Fruit fly (Drosophila melanogaster) whole organism, embryonic: ENCODE results near the gene rost.

Source experiments
- Aef1 ChIP-seq: fragments of 200-800 bp; sonication (Bioruptor generic); IDR thresholded peaks from 3 replicates; pipeline ENCODE4 v1.3.6; 2022; ENCODE audit warnings: missing biosample characterization, missing genetic modification characterization
- Bdp1 ChIP-seq: fragments of 200-800 bp; sonication (Bioruptor generic); optimal IDR thresholded peaks from 3 replicates; lab custom pipeline; 2016; ENCODE audit warnings: missing biosample characterization, missing genetic modification characterization
- CG10147 ChIP-seq: fragments of 200-800 bp; sonication (Bioruptor generic); optimal IDR thresholded peaks from 2 replicates; lab custom pipeline; 2019; ENCODE audit warnings: missing biosample characterization, mild to moderate bottlenecking, missing genetic modification characterization, moderate library complexity
- CG11504 ChIP-seq: fragments of 200-800 bp; sonication (Bioruptor generic); optimal IDR thresholded peaks from 3 replicates; lab custom pipeline; 2019; ENCODE audit warnings: missing biosample characterization, mild to moderate bottlenecking, missing genetic modification characterization, moderate library complexity
- CG11695 ChIP-seq: fragments of 200-800 bp; sonication (Bioruptor generic); IDR thresholded peaks from 3 replicates; pipeline ENCODE4 v1.3.6; 2022; ENCODE audit warnings: missing biosample characterization, missing genetic modification characterization
- CG11723 ChIP-seq: fragments of 200-800 bp; sonication (Bioruptor generic); optimal IDR thresholded peaks from 2 replicates; lab custom pipeline; 2017; ENCODE audit warnings: missing biosample characterization, mild to moderate bottlenecking, missing genetic modification characterization
- CG12155 ChIP-seq: fragments of 200-800 bp; sonication (Bioruptor generic); optimal IDR thresholded peaks from 3 replicates; lab custom pipeline; 2016; ENCODE audit warnings: missing biosample characterization, missing genetic modification characterization
- CG13424 ChIP-seq: fragments of 200-800 bp; sonication (Bioruptor generic); optimal IDR thresholded peaks from 2 replicates; lab custom pipeline; 2019; ENCODE audit warnings: missing biosample characterization, mild to moderate bottlenecking, missing genetic modification characterization, moderate library complexity
- CG13775 ChIP-seq: fragments of 200-800 bp; sonication (Bioruptor generic); optimal IDR thresholded peaks from 3 replicates; lab custom pipeline; 2017; ENCODE audit warnings: missing biosample characterization, mild to moderate bottlenecking, missing genetic modification characterization
- CG15479 ChIP-seq: fragments of 200-800 bp; sonication (Bioruptor generic); optimal IDR thresholded peaks from 3 replicates; lab custom pipeline; 2019; ENCODE audit warnings: missing biosample characterization, mild to moderate bottlenecking, missing genetic modification characterization, moderate library complexity
- CG17568 ChIP-seq: fragments of 200-800 bp; sonication (Bioruptor generic); optimal IDR thresholded peaks from 2 replicates; lab custom pipeline; 2018; ENCODE audit warnings: missing biosample characterization, mild to moderate bottlenecking, missing genetic modification characterization, moderate library complexity
- CG18262 ChIP-seq: fragments of 200-800 bp; optimal IDR thresholded peaks from 3 replicates; lab custom pipeline; 2019; ENCODE audit warnings: missing biosample characterization, mild to moderate bottlenecking, missing genetic modification characterization, moderate library complexity
- CG18599 ChIP-seq: fragments of 200-800 bp; sonication (Bioruptor generic); optimal IDR thresholded peaks from 3 replicates; lab custom pipeline; 2017; ENCODE audit warnings: missing biosample characterization, missing genetic modification characterization, mild to moderate bottlenecking, moderate library complexity, missing genetic modification reagents
- CG2678 ChIP-seq: fragments of 200-800 bp; sonication (Bioruptor generic); optimal IDR thresholded peaks from 3 replicates; lab custom pipeline; 2019; ENCODE audit warnings: missing biosample characterization, mild to moderate bottlenecking, missing genetic modification characterization, moderate library complexity
- CG33557 ChIP-seq: fragments of 200-800 bp; sonication (Bioruptor generic); optimal IDR thresholded peaks from 2 replicates; lab custom pipeline; 2019; ENCODE audit warnings: missing biosample characterization, mild to moderate bottlenecking, missing genetic modification characterization, moderate library complexity
- CG3726 ChIP-seq: fragments of 200-800 bp; sonication (Bioruptor generic); IDR thresholded peaks from 3 replicates; pipeline ENCODE4, ENCODE4 v1.3.6; 2022; ENCODE audit warnings: missing biosample characterization, missing genetic modification characterization
- CG4282 ChIP-seq: fragments of 200-800 bp; sonication (Bioruptor generic); optimal IDR thresholded peaks from 2 replicates; lab custom pipeline; 2016; ENCODE audit warnings: missing biosample characterization, missing genetic modification characterization
- CG4404 ChIP-seq: fragments of 200-800 bp; sonication (Bioruptor generic); IDR thresholded peaks from 2 replicates; pipeline ENCODE4 v1.3.6; 2022; ENCODE audit warnings: missing biosample characterization, missing genetic modification characterization
- CG4820 ChIP-seq: fragments of 200-800 bp; sonication (Bioruptor generic); optimal IDR thresholded peaks from 3 replicates; lab custom pipeline; 2016; ENCODE audit warnings: missing biosample characterization, missing genetic modification characterization
- CG5245 ChIP-seq: fragments of 200-800 bp; sonication (Bioruptor generic); optimal IDR thresholded peaks from 3 replicates; lab custom pipeline; 2016; ENCODE audit warnings: missing biosample characterization, missing genetic modification characterization
- CG7271 ChIP-seq: fragments of 200-800 bp; sonication (Bioruptor generic); optimal IDR thresholded peaks from 2 replicates; lab custom pipeline; 2018; ENCODE audit warnings: missing biosample characterization, mild to moderate bottlenecking, missing genetic modification characterization, moderate library complexity
- CG7963 ChIP-seq: fragments of 200-800 bp; sonication (Bioruptor generic); IDR thresholded peaks from 3 replicates; pipeline ENCODE4 v1.3.6; 2022; ENCODE audit warnings: missing biosample characterization, missing genetic modification characterization; ENCODE audit not compliant: partially characterized antibody
- CG9727 ChIP-seq: fragments of 200-800 bp; sonication (Bioruptor generic); optimal IDR thresholded peaks from 3 replicates; lab custom pipeline; 2017; ENCODE audit warnings: missing biosample characterization, mild to moderate bottlenecking, missing genetic modification characterization
- D ChIP-seq, 2 experiments: fragments of 200-800 bp in 1 of 2; fragments of >200 bp in 1 of 2; sonication (Bioruptor generic) in 1 of 2; optimal IDR thresholded peaks; 2 replicates in 1 of 2; 3 replicates in 1 of 2; lab custom pipeline; 2017; ENCODE audit warnings: mild to moderate bottlenecking in 1 of 2, missing biosample characterization in 1 of 2, missing genetic modification characterization in 1 of 2, missing genetic modification reagents in 1 of 2
- Eip74EF ChIP-seq, 2 experiments: fragments of 200-800 bp in 1 of 2; fragments of >200 bp in 1 of 2; sonication (Bioruptor generic) in 1 of 2; optimal IDR thresholded peaks; 2 replicates each; lab custom pipeline; 2017 to 2019; ENCODE audit warnings: missing biosample characterization in 2 of 2, missing genetic modification characterization in 2 of 2, mild to moderate bottlenecking in 1 of 2, moderate library complexity in 1 of 2
- HLH3B ChIP-seq: fragments of 200-800 bp; sonication (Bioruptor generic); IDR thresholded peaks from 2 replicates; pipeline ENCODE4 v1.3.6; 2022; ENCODE audit warnings: missing biosample characterization, missing genetic modification characterization
- Lhr ChIP-seq: fragments of 200-800 bp; sonication (Bioruptor generic); optimal IDR thresholded peaks from 3 replicates; lab custom pipeline; 2017; ENCODE audit warnings: mild to moderate bottlenecking, missing biosample characterization, missing genetic modification reagents, missing genetic modification characterization
- Mad ChIP-seq: fragments of 200-800 bp; sonication (Bioruptor generic); optimal IDR thresholded peaks from 2 replicates; lab custom pipeline; 2016; ENCODE audit warnings: missing biosample characterization, missing genetic modification characterization
- NC2β ChIP-seq: fragments of 200-800 bp; sonication (Bioruptor generic); optimal IDR thresholded peaks from 2 replicates; lab custom pipeline; 2016; ENCODE audit warnings: missing biosample characterization, missing genetic modification characterization
- Poxn ChIP-seq: fragments of 200-800 bp; sonication (Bioruptor generic); IDR thresholded peaks from 2 replicates; pipeline ENCODE4 v1.3.6; 2022; ENCODE audit warnings: missing biosample characterization, missing genetic modification characterization
- Ptx1 ChIP-seq: fragments of 200-800 bp; sonication (Bioruptor generic); IDR thresholded peaks from 2 replicates; pipeline ENCODE4 v1.3.6; 2022; ENCODE audit warnings: missing biosample characterization, missing genetic modification characterization
- Trl ChIP-seq, 3 experiments: fragments of >200 bp in 2 of 3; fragments of 200-800 bp in 1 of 3; sonication (Bioruptor generic) in 1 of 3; optimal IDR thresholded peaks; 2 replicates in 1 of 3; 3 replicates in 2 of 3; lab custom pipeline; 2016 to 2017; ENCODE audit warnings: missing biosample characterization in 1 of 3, missing genetic modification characterization in 1 of 3
- Vsx1 ChIP-seq: fragments of 200-800 bp; sonication (Bioruptor generic); optimal IDR thresholded peaks from 2 replicates; lab custom pipeline; 2017; ENCODE audit warnings: missing biosample characterization, mild to moderate bottlenecking, missing genetic modification characterization, missing genetic modification reagents
- al ChIP-seq: fragments of 200-800 bp; sonication (Bioruptor generic); IDR thresholded peaks from 2 replicates; pipeline ENCODE4 v1.3.6; 2022; ENCODE audit warnings: missing biosample characterization, missing genetic modification characterization
- chinmo ChIP-seq: fragments of 200-800 bp; sonication (Bioruptor generic); IDR thresholded peaks from 4 replicates; pipeline ENCODE4 v1.3.6; 2022; ENCODE audit warnings: missing biosample characterization, missing genetic modification characterization; ENCODE audit not compliant: partially characterized antibody
- danr ChIP-seq: fragments of 200-800 bp; sonication (Bioruptor generic); IDR thresholded peaks from 2 replicates; pipeline ENCODE4 v1.3.6; 2022; ENCODE audit warnings: missing biosample characterization, missing genetic modification characterization
- gcm ChIP-seq: fragments of 200-800 bp; sonication (Bioruptor generic); optimal IDR thresholded peaks from 2 replicates; lab custom pipeline; 2019; ENCODE audit warnings: missing biosample characterization, mild to moderate bottlenecking, missing genetic modification characterization, moderate library complexity
- grn ChIP-seq: fragments of 200-800 bp; sonication (Bioruptor generic); optimal IDR thresholded peaks from 3 replicates; lab custom pipeline; 2017; ENCODE audit warnings: missing biosample characterization, missing genetic modification characterization
- nerfin-2 ChIP-seq: fragments of 200-800 bp; sonication (Bioruptor generic); IDR thresholded peaks from 2 replicates; pipeline ENCODE4 v1.3.6; 2022; ENCODE audit warnings: missing biosample characterization, missing genetic modification characterization; ENCODE audit not compliant: partially characterized antibody
- odd ChIP-seq: fragments of 200-800 bp; sonication (Bioruptor generic); optimal IDR thresholded peaks from 2 replicates; lab custom pipeline; 2017; ENCODE audit warnings: missing biosample characterization, mild to moderate bottlenecking, missing genetic modification characterization
- peb ChIP-seq: fragments of 200-800 bp; sonication (Bioruptor generic); IDR thresholded peaks from 2 replicates; pipeline ENCODE4 v1.3.6; 2022; ENCODE audit warnings: missing biosample characterization, missing genetic modification characterization
- stwl ChIP-seq: fragments of 200-800 bp; sonication (Bioruptor generic); optimal IDR thresholded peaks from 3 replicates; lab custom pipeline; 2018; ENCODE audit warnings: missing biosample characterization, mild to moderate bottlenecking, missing genetic modification characterization, moderate library complexity
- tx ChIP-seq: fragments of 200-800 bp; sonication (Bioruptor generic); optimal IDR thresholded peaks from 2 replicates; lab custom pipeline; 2016; ENCODE audit warnings: missing biosample characterization, missing genetic modification characterization
- wdn ChIP-seq: fragments of 200-800 bp; sonication (Bioruptor generic); IDR thresholded peaks from 2 replicates; pipeline ENCODE4 v1.3.6; 2022; ENCODE audit warnings: missing biosample characterization, missing genetic modification characterization
- zf30C ChIP-seq: fragments of 200-800 bp; sonication (Bioruptor generic); optimal IDR thresholded peaks from 3 replicates; lab custom pipeline; 2018; ENCODE audit warnings: missing biosample characterization, mild to moderate bottlenecking, missing genetic modification characterization

rost gene

DNA sequence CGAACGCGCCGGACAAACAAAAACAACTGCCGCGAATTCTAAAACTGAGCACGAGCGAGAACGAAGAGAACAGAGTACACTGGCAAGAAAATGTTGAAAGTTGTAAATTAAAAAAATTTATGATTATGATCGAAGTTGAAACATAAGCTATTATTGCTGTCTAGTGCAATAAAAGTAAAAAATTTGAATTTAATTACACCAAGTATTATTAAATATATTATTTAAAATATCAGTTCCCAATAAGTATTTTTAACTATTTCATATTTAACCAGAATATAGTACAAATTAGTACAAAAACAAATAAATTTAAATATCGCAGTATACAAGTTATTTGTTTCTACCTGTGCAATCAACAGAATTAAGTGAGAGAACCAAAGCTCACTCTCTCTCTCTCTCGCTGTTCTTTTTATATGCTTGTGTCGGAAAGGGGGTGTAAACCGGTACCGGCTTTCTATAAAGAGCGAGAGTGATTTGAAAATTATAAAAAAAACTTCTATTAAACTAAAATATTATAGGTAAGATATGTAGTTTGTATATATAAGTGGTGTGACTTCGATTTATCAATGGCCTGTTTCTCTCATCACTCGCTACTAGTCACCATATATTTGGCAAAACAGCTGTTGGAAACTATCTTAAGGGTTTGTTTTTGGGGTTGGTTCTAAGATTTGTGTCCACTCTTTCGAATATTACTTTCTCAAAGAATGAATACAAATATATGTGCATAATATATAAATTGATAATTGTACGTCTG is 38.0 kb downstream of the rost start, which contains the start of gene C1GalTA (continued):
- TF ChIP-seq Ptx1 (peak; percentile 98), zf30C (GFP tag; lab: Kevin White, UChicago) (peak; percentile 96), nerfin-2 (GFP tag; lab: Robert Waterston, UW) (no peak), NC2β (no peak), grn (peak; percentile 64), CG33557 (GFP tag; lab: Kevin White, UChicago) (peak; percentile 99), danr (GFP tag; lab: Robert Waterston, UW) (peak; percentile 85), Lhr (GFP tag; lab: Kevin White, UChicago) (peak; percentile 91), gcm (GFP tag; lab: Kevin White, UChicago) (peak; percentile 99), al (GFP tag; lab: Robert Waterston, UW) (peak; percentile 93), CG3726 (peak; percentile 84), CG11695 (GFP tag; lab: Robert Waterston, UW) (peak; percentile 99), CG4404 (GFP tag; lab: Robert Waterston, UW) (peak; percentile 92), wdn (GFP tag; lab: Robert Waterston, UW) (peak; percentile 90), CG15479 (GFP tag; lab: Kevin White, UChicago) (peak; percentile 35), CG4820 (GFP tag; lab: Kevin White, UChicago) (peak; percentile 93), CG11723 (GFP tag; lab: Kevin White, UChicago) (peak; percentile 89), HLH3B (GFP tag; lab: Robert Waterston, UW) (peak; percentile 94), CG12155 (GFP tag; lab: Kevin White, UChicago) (peak; percentile 93), Poxn (GFP tag; lab: Robert Waterston, UW) (peak; percentile 79), CG7963 (GFP tag; lab: Robert Waterston, UW) (no peak)
- TF ChIP-seq, all 482 proteins: peak for 391

DNA sequence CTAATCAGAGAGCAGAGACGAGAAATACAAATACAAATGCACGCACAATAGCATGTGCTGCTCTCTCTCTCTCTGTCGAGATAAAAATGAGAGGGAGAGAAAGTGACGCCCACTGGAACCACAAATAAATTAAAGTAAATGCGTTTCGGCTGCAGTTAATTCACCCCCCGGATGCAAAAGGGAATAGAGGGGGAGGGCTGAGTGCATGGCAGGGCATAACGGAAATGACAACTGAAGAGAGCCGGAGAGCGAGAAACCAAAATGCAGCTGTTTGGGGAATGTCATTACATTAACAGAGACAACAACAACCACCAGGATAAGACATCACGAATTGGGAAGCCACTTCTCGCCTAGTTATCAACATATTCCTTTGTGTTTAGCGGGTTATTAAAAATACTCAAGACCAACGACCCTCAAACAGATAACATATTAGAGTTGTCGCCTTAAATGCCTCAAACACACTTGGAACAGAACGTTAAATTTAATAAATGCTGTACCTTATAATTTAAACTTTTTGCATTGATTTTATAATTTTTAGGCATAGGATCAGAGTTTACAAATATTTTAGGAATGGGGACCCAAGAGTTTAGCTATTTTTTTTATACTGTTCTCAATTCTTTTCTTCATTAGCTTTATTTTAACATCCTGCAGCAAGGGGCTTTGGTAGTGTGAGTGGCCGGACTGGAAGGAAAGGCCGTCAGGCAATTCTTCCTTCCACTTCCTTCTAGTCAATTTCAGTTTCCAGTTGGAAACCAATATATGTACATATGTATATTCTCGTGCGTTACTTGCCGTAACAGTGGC is 39.2 kb downstream of the rost start:
- TF ChIP-seq CG7271 (tag; lab: Kevin White, UChicago) (no peak), CG17568 (GFP tag; lab: Kevin White, UChicago) (no peak), Eip74EF (GFP tag; optimal IDR thresholded peaks at IDR 0.05; lab: Kevin White, UChicago) (no peak), Vsx1 (GFP tag; lab: Kevin White, UChicago) (peak; percentile 39), Aef1 (GFP tag; lab: Robert Waterston, UW) (no peak), CG2678 (tag; lab: Kevin White, UChicago) (peak; percentile 16), CG10147 (GFP tag; lab: Kevin White, UChicago) (no peak), CG13775 (no peak), CG13424 (no peak), Trl (optimal IDR thresholded peaks at IDR 0.05; lab: Kevin White, UChicago) (peak; percentile 58 to 83), Trl (GFP tag; optimal IDR thresholded peaks at IDR 0.05; lab: Kevin White, UChicago) (peak; percentile 7), Bdp1 (GFP tag; lab: Kevin White, UChicago) (no peak), CG11504 (no peak), CG4282 (GFP tag; lab: Kevin White, UChicago) (no peak), tx (no peak), Lhr (GFP tag; lab: Kevin White, UChicago) (no peak), CG5245 (GFP tag; lab: Kevin White, UChicago) (no peak), odd (GFP tag; lab: Kevin White, UChicago) (peak; percentile 8), chinmo (GFP tag; lab: Robert Waterston, UW) (0 out of 4 replicates have a peak, but pooled peaks have one; percentile 15), D (optimal IDR thresholded peaks at IDR 0.05; lab: Kevin White, UChicago) (no peak), D (GFP tag; optimal IDR thresholded peaks at IDR 0.05; lab: Kevin White, UChicago) (peak; percentile 30), peb (no peak), Mad (GFP tag; lab: Kevin White, UChicago) (no peak), CG18262 (tag; lab: Kevin White, UChicago) (peak; percentile 28), CG18599 (GFP tag; lab: Kevin White, UChicago) (no peak), CG9727 (GFP tag; lab: Kevin White, UChicago) (peak; percentile 32), stwl (tag; lab: Kevin White, UChicago) (peak; percentile 11)
